Worm (Caenorhabditis elegans) whole organism, young adult: ENCODE results near the gene F56D2.8.

Experiments used
- D2030.7 ChIP-seq: fragments of 200-800 bp; sonication (Bioruptor generic); IDR thresholded peaks from 2 replicates; pipeline ENCODE4 v1.3.6; 2022; ENCODE audit warnings: missing genetic modification reagents, missing genetic modification characterization, missing compliant biosample characterization
- F37B4.10 ChIP-seq: fragments of 200-800 bp; sonication (Bioruptor generic); IDR thresholded peaks from 2 replicates; pipeline ENCODE4 v1.3.6; 2022; ENCODE audit warnings: missing genetic modification characterization, missing compliant biosample characterization
- F49E8.2 ChIP-seq: sonication (generic microtip); optimal IDR thresholded peaks from 3 replicates; lab custom pipeline; 2017; ENCODE audit warnings: missing genetic modification characterization, mild to moderate bottlenecking, missing compliant biosample characterization, antibody characterized with exemption, moderate library complexity; ENCODE audit not compliant: insufficient read depth
- F52B5.7 ChIP-seq: sonication (generic microtip); optimal IDR thresholded peaks from 2 replicates; lab custom pipeline; 2016; ENCODE audit warnings: mild to moderate bottlenecking, missing genetic modification characterization, missing compliant biosample characterization
- F57A8.1 ChIP-seq: fragments of 200-800 bp; sonication (Bioruptor generic); optimal IDR thresholded peaks from 2 replicates; lab custom pipeline; 2018; ENCODE audit warnings: mild to moderate bottlenecking, missing genetic modification characterization, moderate library complexity, missing compliant biosample characterization
- F57C9.4 ChIP-seq: sonication (generic microtip); optimal IDR thresholded peaks from 2 replicates; lab custom pipeline; 2017; ENCODE audit warnings: mild to moderate bottlenecking, missing genetic modification characterization, missing compliant biosample characterization
- K12H6.12 ChIP-seq: fragments of 200-800 bp; sonication (Bioruptor generic); optimal IDR thresholded peaks from 2 replicates; lab custom pipeline; 2018; ENCODE audit warnings: mild to moderate bottlenecking, missing genetic modification characterization, missing compliant biosample characterization
- T26A5.8 ChIP-seq: sonication (generic microtip); optimal IDR thresholded peaks from 2 replicates; lab custom pipeline; 2016; ENCODE audit warnings: missing genetic modification characterization, missing compliant biosample characterization
- Y56A3A.18 ChIP-seq: fragments of 200-800 bp; sonication (Bioruptor generic); IDR thresholded peaks from 2 replicates; pipeline ENCODE4 v1.3.6; 2022; ENCODE audit warnings: missing genetic modification reagents, missing genetic modification characterization, missing compliant biosample characterization
- Y67H2A.10 ChIP-seq: fragments of 200-800 bp; sonication (Bioruptor generic); conservative IDR thresholded peaks from 2 replicates; pipeline ENCODE4 v1.3.6; 2022; ENCODE audit warnings: missing genetic modification reagents, missing genetic modification characterization, missing compliant biosample characterization
- akir-1 ChIP-seq: fragments of 200-800 bp; sonication (Bioruptor generic); optimal IDR thresholded peaks from 2 replicates; lab custom pipeline; 2018; ENCODE audit warnings: mild to moderate bottlenecking, missing genetic modification characterization, moderate library complexity, missing compliant biosample characterization
- aptf-2 ChIP-seq: fragments of 200-800 bp; sonication (Bioruptor generic); conservative IDR thresholded peaks from 2 replicates; pipeline ENCODE4 v1.3.6; 2022; ENCODE audit warnings: missing genetic modification reagents, missing genetic modification characterization, missing compliant biosample characterization
- atf-7 ChIP-seq: sonication (generic microtip); optimal IDR thresholded peaks from 2 replicates; lab custom pipeline; 2017; ENCODE audit warnings: mild to moderate bottlenecking, missing genetic modification characterization, missing compliant biosample characterization
- bed-1 ChIP-seq: fragments of 200-800 bp; sonication (Bioruptor generic); IDR thresholded peaks from 2 replicates; pipeline ENCODE4 v1.3.6; 2022; ENCODE audit warnings: missing genetic modification reagents, missing genetic modification characterization, missing compliant biosample characterization
- cebp-1 ChIP-seq, 2 experiments: fragments of 200-800 bp in 1 of 2; sonication (Bioruptor generic) in 1 of 2; sonication (generic microtip) in 1 of 2; IDR thresholded peaks in 1 of 2; optimal IDR thresholded peaks in 1 of 2; 2 replicates each; pipeline versions ENCODE4 v1.3.6 to Lab custom; 2017 to 2022; ENCODE audit warnings: missing compliant biosample characterization in 2 of 2, missing genetic modification characterization in 2 of 2, mild to moderate bottlenecking in 1 of 2, missing genetic modification reagents in 1 of 2, moderate library complexity in 1 of 2
- cebp-2 ChIP-seq: fragments of 200-800 bp; sonication (Bioruptor generic); IDR thresholded peaks from 2 replicates; pipeline ENCODE4 v1.3.6; 2022; ENCODE audit warnings: missing genetic modification characterization, missing compliant biosample characterization
- ceh-58 ChIP-seq: fragments of 200-800 bp; sonication (Bioruptor generic); IDR thresholded peaks from 2 replicates; pipeline ENCODE4 v1.3.6; 2022; ENCODE audit warnings: missing genetic modification characterization, missing compliant biosample characterization
- efl-1 ChIP-seq: fragments of 150-350 bp; optimal IDR thresholded peaks from 2 replicates; lab custom pipeline; 2014; ENCODE audit warnings: missing biosample characterization, missing genetic modification reagents, missing genetic modification characterization
- ekl-4 ChIP-seq: fragments of 200-800 bp; sonication (Bioruptor generic); IDR thresholded peaks from 2 replicates; pipeline ENCODE4 v1.3.6; 2022; ENCODE audit warnings: missing genetic modification reagents, missing genetic modification characterization, missing compliant biosample characterization
- fkh-3 ChIP-seq: sonication (generic microtip); optimal IDR thresholded peaks from 2 replicates; lab custom pipeline; 2016; ENCODE audit warnings: mild to moderate bottlenecking, missing genetic modification characterization, missing compliant biosample characterization
- hlh-12 ChIP-seq: sonication (generic microtip); optimal IDR thresholded peaks from 2 replicates; lab custom pipeline; 2016; ENCODE audit warnings: missing genetic modification characterization, missing compliant biosample characterization
- lin-35 ChIP-seq, 3 experiments: fragments of 150-350 bp in 2 of 3; sonication (generic microtip) in 1 of 3; optimal IDR thresholded peaks; 2 replicates each; lab custom pipeline; 2014 to 2018; ENCODE audit warnings: missing biosample characterization in 3 of 3, missing genetic modification characterization in 3 of 3, missing genetic modification reagents in 3 of 3
- lsl-1 ChIP-seq: fragments of 200-800 bp; sonication (Bioruptor generic); optimal IDR thresholded peaks from 2 replicates; lab custom pipeline; 2018; ENCODE audit warnings: mild to moderate bottlenecking, missing genetic modification characterization, moderate library complexity, missing compliant biosample characterization
- lsy-27 ChIP-seq: sonication (generic microtip); optimal IDR thresholded peaks from 2 replicates; lab custom pipeline; 2017; ENCODE audit warnings: missing genetic modification characterization, mild to moderate bottlenecking, missing compliant biosample characterization, antibody characterized with exemption, missing genotype, borderline replicate concordance; ENCODE audit not compliant: insufficient read depth
- mel-28 ChIP-seq: sonication (generic microtip); optimal IDR thresholded peaks from 2 replicates; lab custom pipeline; 2016; ENCODE audit warnings: borderline replicate concordance, mild to moderate bottlenecking, missing genetic modification characterization, missing compliant biosample characterization
- mes-4 ChIP-seq: sonication (generic microtip); optimal IDR thresholded peaks from 2 replicates; lab custom pipeline; 2016; ENCODE audit warnings: missing genotype, missing genetic modification characterization, missing compliant biosample characterization
- nhr-179 ChIP-seq: sonication (generic microtip); optimal IDR thresholded peaks from 2 replicates; lab custom pipeline; 2016; ENCODE audit warnings: mild to moderate bottlenecking, missing genetic modification characterization, missing compliant biosample characterization
- tlf-1 ChIP-seq: fragments of 200-800 bp; sonication (Bioruptor generic); optimal IDR thresholded peaks from 2 replicates; lab custom pipeline; 2018; ENCODE audit warnings: mild to moderate bottlenecking, missing genetic modification characterization, missing compliant biosample characterization
- zfh-2 ChIP-seq: fragments of 200-800 bp; sonication (Bioruptor generic); conservative IDR thresholded peaks from 2 replicates; pipeline ENCODE4 v1.3.6; 2022; ENCODE audit warnings: missing genetic modification reagents, missing genetic modification characterization, missing compliant biosample characterization
- ztf-26 ChIP-seq: sonication (generic microtip); optimal IDR thresholded peaks from 2 replicates; lab custom pipeline; 2017; ENCODE audit warnings: missing genetic modification characterization, missing compliant biosample characterization

Gene F56D2.8

DNA sequence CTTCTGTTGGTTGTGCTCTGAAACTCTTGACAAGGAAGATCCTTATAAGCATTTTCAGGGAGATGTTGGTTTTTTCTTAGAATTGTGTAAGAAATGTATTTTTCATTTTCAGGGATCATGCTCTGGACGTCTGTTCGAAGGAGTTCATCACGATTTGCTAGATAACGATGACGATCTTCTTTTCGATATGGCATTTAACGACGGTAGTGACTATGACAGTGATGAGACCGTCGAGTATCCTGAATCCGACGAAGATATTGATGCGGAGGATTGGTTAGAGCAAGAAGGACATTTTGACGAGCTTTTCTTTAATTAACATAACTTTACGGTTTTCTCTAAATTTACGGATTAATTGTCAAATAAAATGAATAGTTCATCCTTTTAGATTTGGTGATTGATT is 6.1 kb upstream of the F56D2.8 start (continued):
- no peak for TF ChIP-seq T26A5.8
- no peak for TF ChIP-seq akir-1 (GFP tag; lab: Kevin White, UChicago)
- TF ChIP-seq, all 124 proteins: peak for 23

DNA sequence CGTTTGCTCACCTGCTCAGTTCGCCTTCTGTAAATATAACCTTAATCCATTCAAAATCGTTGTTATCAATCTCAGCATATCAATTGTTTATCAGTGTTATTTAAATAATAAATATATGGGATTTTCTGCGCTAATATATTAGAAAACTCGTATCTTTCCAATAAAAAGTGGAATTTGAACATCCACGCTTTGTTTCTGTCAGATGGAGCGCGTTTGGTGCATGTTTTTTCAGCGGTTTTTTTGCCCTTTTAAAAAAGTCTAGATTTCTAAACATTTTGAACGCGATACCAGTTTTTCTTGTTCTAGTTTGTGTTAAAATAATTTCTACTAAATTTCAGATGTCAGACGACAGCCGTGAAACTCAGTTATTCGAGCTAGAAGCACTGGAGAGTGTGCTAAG is 4.3 kb upstream of the F56D2.8 start, which contains the start of gene F56D2.2:
Gene F56D2.2, plus strand, starts transcription at position 339 of the 400 bp plus-strand sequence.
- TF ChIP-seq lin-35 (GFP tag; optimal IDR thresholded peaks at IDR 0.05; lab: Kevin White, UChicago) (peak in 1 of 3 experiments; percentile 9), Y56A3A.18 (GFP tag; lab: Robert Waterston, UW) (no peak), efl-1 (GFP tag; lab: Kevin White, UChicago) (peak; percentile 45)

DNA sequence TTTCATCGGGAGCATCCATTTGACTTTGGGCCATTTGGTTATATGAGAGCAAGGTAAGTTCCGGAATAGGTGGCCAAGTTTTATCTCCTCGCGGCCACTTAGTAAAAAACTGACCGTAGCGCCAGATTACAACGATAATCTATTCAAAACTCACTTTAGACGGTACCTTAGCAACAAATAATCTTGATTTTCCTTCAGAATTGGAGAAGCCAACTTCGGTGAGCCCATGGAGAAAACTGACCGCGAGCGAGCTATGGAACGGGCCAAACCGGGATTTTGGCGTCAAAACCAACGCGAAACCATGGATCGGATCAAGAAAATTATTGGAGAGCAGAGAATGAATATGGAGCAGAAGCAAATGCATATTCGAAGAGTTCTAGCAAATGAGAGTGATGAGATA is 3.0 kb upstream of the F56D2.8 start:
- no peak for TF ChIP-seq atf-7 (tag; lab: Kevin White, UChicago)
- TF ChIP-seq K12H6.12 (tag; lab: Kevin White, UChicago): no peak
- no peak for TF ChIP-seq ekl-4 (GFP tag; lab: Robert Waterston, UW)
- 0 out of 2 replicates have a peak, but pooled peaks have one; percentile 67 for TF ChIP-seq F37B4.10 (GFP tag; lab: Robert Waterston, UW)
- TF ChIP-seq cebp-2 (GFP tag; lab: Robert Waterston, UW): no peak
- no peak for TF ChIP-seq hlh-12
- TF ChIP-seq F49E8.2 (tag; lab: Kevin White, UChicago): no peak

DNA sequence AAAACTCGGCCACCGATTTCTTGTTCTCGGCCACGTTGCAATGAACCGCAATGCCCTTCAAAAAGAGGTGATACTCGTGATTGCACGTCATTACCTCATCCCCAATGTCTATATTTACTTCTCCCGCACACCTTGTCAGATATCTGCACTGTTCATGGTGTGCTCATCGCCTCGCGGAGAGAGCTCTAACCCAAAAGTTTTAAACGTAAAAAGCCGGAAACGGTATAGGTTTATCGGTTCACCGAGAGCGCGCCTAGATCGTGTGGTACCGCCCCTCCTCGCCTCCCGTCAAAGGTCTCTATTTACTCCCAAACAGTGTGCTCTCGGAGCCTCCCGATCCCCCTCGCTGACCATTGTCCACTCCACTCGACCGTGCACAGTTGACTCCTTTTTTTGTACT is 2.0 kb upstream of the F56D2.8 start, which contains the start of gene F56D2.3:
Gene F56D2.3, plus strand, starts transcription at position 301 of the 400 bp plus-strand sequence.
- TF ChIP-seq nhr-179 (tag; lab: Kevin White, UChicago): no peak
- TF ChIP-seq F52B5.7 (tag; lab: Kevin White, UChicago): no peak
- TF ChIP-seq zfh-2 (GFP tag; lab: Robert Waterston, UW): peak; percentile 35; the same call in 1 of the 2 replicates
- TF ChIP-seq lsy-27 (tag; lab: Kevin White, UChicago): no peak
- TF ChIP-seq bed-1 (GFP tag; lab: Robert Waterston, UW): no peak
- TF ChIP-seq fkh-3: no peak
- no peak for TF ChIP-seq tlf-1 (GFP tag; lab: Kevin White, UChicago)
- no peak for TF ChIP-seq mes-4 (tag; lab: Kevin White, UChicago)
- no peak for TF ChIP-seq Y67H2A.10 (GFP tag; lab: Robert Waterston, UW)
- no peak for TF ChIP-seq lsl-1 (GFP tag; lab: Kevin White, UChicago)
- TF ChIP-seq F57C9.4 (tag; lab: Kevin White, UChicago): no peak
- TF ChIP-seq aptf-2 (GFP tag; lab: Robert Waterston, UW): no peak
- no peak for TF ChIP-seq mel-28
- TF ChIP-seq F57A8.1 (GFP tag; lab: Kevin White, UChicago): no peak
- TF ChIP-seq ztf-26 (tag; lab: Kevin White, UChicago): no peak
- 0 out of 2 replicates have a peak, but pooled peaks have one; percentile 9 for TF ChIP-seq ceh-58
- TF ChIP-seq F49E8.2 (tag; lab: Kevin White, UChicago): no peak

DNA sequence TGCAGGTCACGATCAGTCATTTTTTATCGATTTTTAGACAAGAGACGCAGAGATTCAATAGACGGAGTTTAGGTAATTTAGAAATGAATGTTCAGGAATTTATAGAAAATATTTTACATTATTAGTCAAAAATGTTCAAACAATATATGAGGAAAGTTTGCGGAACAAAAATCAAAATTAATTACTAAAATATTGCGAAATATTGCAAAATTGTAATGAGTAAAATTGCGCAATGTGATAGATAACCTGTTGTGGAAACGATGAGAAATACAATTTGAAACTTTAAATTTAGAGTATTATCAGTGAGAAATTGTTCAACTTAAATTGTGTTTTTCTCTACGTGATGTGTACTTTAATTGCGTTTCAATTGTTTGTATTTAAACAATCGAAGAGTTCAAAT is 1.6 kb downstream of the F56D2.8 start, which contains the start of gene F56D2.5:
Gene F56D2.5, minus strand, starts transcription at position 371 of the 400 bp plus-strand sequence.
- TF ChIP-seq D2030.7 (GFP tag; lab: Robert Waterston, UW) (no peak), cebp-1 (GFP tag; IDR thresholded peaks at IDR 0.05; lab: Robert Waterston, UW) (peak; percentile 93), cebp-1 (tag; optimal IDR thresholded peaks at IDR 0.05; lab: Kevin White, UChicago) (peak; percentile 97)
